Worm (Caenorhabditis elegans) whole organism, early embryonic: ENCODE results near the gene ZK662.2.

Experiments
- B0310.2 ChIP-seq: sonication (generic microtip); optimal IDR thresholded peaks from 2 replicates; lab custom pipeline; 2016; ENCODE audit warnings: mild to moderate bottlenecking, missing genetic modification characterization, missing compliant biosample characterization
- F13C5.2 ChIP-seq: sonication (generic microtip); optimal IDR thresholded peaks from 2 replicates; lab custom pipeline; 2017; ENCODE audit warnings: mild to moderate bottlenecking, missing genetic modification characterization, inconsistent platforms, missing compliant biosample characterization
- aly-1 ChIP-seq: sonication (generic microtip); optimal IDR thresholded peaks from 2 replicates; lab custom pipeline; 2016; ENCODE audit warnings: missing genetic modification characterization, missing compliant biosample characterization
- ama-1 ChIP-seq: fragments of 150-350 bp; optimal IDR thresholded peaks from 2 replicates; lab custom pipeline; 2014
- ceh-13 ChIP-seq: fragments of 200-800 bp; sonication (Bioruptor generic); optimal IDR thresholded peaks from 2 replicates; lab custom pipeline; 2018; ENCODE audit warnings: mild to moderate bottlenecking, missing genetic modification characterization, missing compliant biosample characterization
- ceh-36 ChIP-seq: sonication (generic microtip); optimal IDR thresholded peaks from 2 replicates; lab custom pipeline; 2016; ENCODE audit warnings: missing genetic modification characterization, inconsistent platforms, missing compliant biosample characterization
- ets-7 ChIP-seq: sonication (generic microtip); optimal IDR thresholded peaks from 2 replicates; lab custom pipeline; 2016; ENCODE audit warnings: missing genotype, missing genetic modification characterization, missing compliant biosample characterization
- flt-1 ChIP-seq: fragments of 200-800 bp; sonication (Bioruptor generic); IDR thresholded peaks from 2 replicates; pipeline ENCODE4 v1.3.6; 2022; ENCODE audit warnings: missing genetic modification characterization, missing compliant biosample characterization
- hmbx-1 ChIP-seq: sonication (generic microtip); optimal IDR thresholded peaks from 2 replicates; lab custom pipeline; 2016; ENCODE audit warnings: mild to moderate bottlenecking, missing genetic modification characterization, missing compliant biosample characterization
- hmg-4 ChIP-seq: fragments of 200-800 bp; sonication (Bioruptor generic); optimal IDR thresholded peaks from 2 replicates; lab custom pipeline; 2018; ENCODE audit warnings: mild to moderate bottlenecking, missing genetic modification characterization, missing compliant biosample characterization
- hnd-1 ChIP-seq: sonication (generic microtip); optimal IDR thresholded peaks from 2 replicates; lab custom pipeline; 2016; ENCODE audit warnings: missing genetic modification characterization, missing compliant biosample characterization
- pes-1 ChIP-seq: fragments of 200-800 bp; sonication (Bioruptor generic); IDR thresholded peaks from 2 replicates; pipeline ENCODE4 v1.3.6; 2022; ENCODE audit warnings: missing genetic modification reagents, missing genetic modification characterization, missing compliant biosample characterization
- scrt-1 ChIP-seq: fragments of 200-800 bp; sonication (Bioruptor generic); IDR thresholded peaks from 2 replicates; pipeline ENCODE4 v1.3.6; 2022; ENCODE audit warnings: missing genetic modification characterization, missing compliant biosample characterization
- sea-1 ChIP-seq: fragments of 200-800 bp; sonication (Bioruptor generic); conservative IDR thresholded peaks from 2 replicates; pipeline ENCODE4 v1.3.6; 2022; ENCODE audit warnings: missing genetic modification characterization, missing compliant biosample characterization
- tbx-11 ChIP-seq: fragments of 200-800 bp; sonication (Bioruptor generic); IDR thresholded peaks from 2 replicates; pipeline ENCODE4 v1.3.6; 2022; ENCODE audit warnings: missing genetic modification characterization, missing compliant biosample characterization
- tbx-37 ChIP-seq: fragments of 200-800 bp; sonication (Bioruptor generic); conservative IDR thresholded peaks from 2 replicates; pipeline ENCODE4 v1.3.6; 2022; ENCODE audit warnings: missing genetic modification reagents, missing genetic modification characterization, missing compliant biosample characterization
- tra-4 ChIP-seq: sonication (generic microtip); optimal IDR thresholded peaks from 2 replicates; lab custom pipeline; 2017; ENCODE audit warnings: missing genetic modification characterization, missing compliant biosample characterization

The ZK662.2 gene

DNA sequence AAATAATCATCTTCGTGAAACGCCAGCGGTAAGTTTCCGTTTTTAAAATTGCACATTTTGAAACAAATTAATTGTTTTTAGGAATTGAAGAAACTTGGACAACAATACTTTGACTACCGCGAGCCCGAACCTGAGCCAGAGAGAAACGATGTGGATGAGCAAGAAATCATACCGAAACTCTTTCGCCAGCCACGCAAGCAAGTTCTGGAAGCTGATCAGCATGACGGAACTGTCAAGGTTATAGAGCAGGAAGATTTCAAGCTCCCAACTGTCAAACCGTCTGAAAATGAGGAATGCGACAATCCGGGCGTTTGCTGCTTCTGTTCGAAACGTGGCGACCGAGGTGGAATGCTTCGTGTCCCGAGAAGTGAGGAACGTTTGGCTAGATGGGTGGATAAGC is 33.8 kb downstream of the ZK662.2 start:
- no peak for TF ChIP-seq ceh-36 (tag; lab: Kevin White, UChicago)
- TF ChIP-seq tbx-11 (GFP tag; lab: Robert Waterston, UW), result no peak

DNA sequence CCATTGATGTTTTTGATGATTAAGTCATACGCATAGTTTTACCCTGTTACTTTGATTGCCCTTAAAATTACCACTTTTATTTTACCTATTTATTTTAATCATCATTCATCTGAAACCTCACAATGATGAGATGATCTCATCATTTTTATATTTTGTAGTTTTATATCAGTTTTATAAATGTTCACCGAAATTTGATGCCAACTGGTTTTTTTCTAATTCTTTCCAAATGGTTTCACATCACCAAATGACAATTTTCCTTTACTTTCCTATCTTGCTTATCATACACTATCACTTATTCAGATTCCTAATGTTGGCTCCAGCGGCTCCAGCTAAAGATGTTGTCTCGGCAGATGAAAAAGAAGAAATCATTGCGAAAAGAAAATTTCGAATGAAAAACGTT is 35.2 kb downstream of the ZK662.2 start, which contains the start of gene lin-15A:
Gene lin-15A (plus strand): TSS at position 301 of the 400 bp plus-strand sequence.
- TF ChIP-seq tbx-11 (GFP tag; lab: Robert Waterston, UW), result no peak
- no peak for TF ChIP-seq hmbx-1 (tag; lab: Kevin White, UChicago)
- TF ChIP-seq F13C5.2, result no peak
- TF ChIP-seq tbx-37 (GFP tag; lab: Robert Waterston, UW), result no peak
- TF ChIP-seq ets-7, result no peak
- TF ChIP-seq sea-1 (GFP tag; lab: Robert Waterston, UW), result no peak
- no peak for TF ChIP-seq hmg-4 (GFP tag; lab: Kevin White, UChicago)

ce11 chrX:15736419-15736818 is 39.9 kb downstream of the ZK662.2 start:
- TF ChIP-seq F13C5.2 (peak; percentile 66), scrt-1 (no peak), tbx-37 (GFP tag; lab: Robert Waterston, UW) (no peak), ceh-36 (tag; lab: Kevin White, UChicago) (no peak)

DNA sequence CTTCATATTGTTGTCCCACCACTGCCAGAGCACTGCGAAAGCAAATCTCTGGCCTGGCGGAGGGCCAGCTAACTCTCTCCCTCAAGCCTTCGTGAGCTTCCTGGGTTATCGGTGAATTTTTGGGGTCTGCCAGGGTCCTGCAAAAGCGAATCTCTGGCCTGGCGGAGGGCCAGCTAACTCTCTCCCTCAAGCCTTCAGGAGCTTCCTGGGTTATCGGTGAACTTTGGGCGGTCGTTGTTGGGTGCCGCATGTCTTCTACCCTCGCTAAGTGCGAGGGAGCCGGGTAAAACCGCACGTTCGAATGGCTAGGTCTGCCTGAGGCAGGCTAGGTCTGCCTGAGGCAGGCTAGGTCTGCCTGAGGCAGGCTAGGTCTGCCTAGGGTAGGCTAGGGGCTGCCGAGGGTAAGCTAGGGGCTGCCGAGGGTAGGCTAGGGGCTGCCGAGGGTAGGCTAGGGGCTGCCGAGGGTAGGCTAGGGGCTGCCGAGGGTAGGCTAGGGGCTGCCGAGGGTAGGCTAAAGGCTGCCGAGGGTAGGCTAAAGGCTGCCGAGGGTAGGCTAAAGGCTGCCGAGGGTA is 42.0 kb downstream of the ZK662.2 start:
- TF ChIP-seq sea-1 (GFP tag; lab: Robert Waterston, UW), result 0 out of 2 replicates have a peak, but pooled peaks have one; percentile 25

ce11 chrX:15740526-15740925 is 44.0 kb downstream of the ZK662.2 start, which contains the start of gene srg-64:
Gene srg-64 (minus strand): TSS chrX:15740626.
- TF ChIP-seq scrt-1, result no peak
- no peak for TF ChIP-seq sea-1 (GFP tag; lab: Robert Waterston, UW)
- no peak for TF ChIP-seq ceh-36 (tag; lab: Kevin White, UChicago)
- TF ChIP-seq tbx-37 (GFP tag; lab: Robert Waterston, UW), result no peak
- no peak for TF ChIP-seq F13C5.2
- TF ChIP-seq flt-1, result no peak
- no peak for TF ChIP-seq hmbx-1 (tag; lab: Kevin White, UChicago)
- TF ChIP-seq ceh-13 (GFP tag; lab: Kevin White, UChicago), result no peak
- no peak for TF ChIP-seq ama-1 (lab: Kevin White, UChicago)
- TF ChIP-seq pes-1, result no peak
- no peak for TF ChIP-seq aly-1 (tag; lab: Kevin White, UChicago)
- TF ChIP-seq ets-7, result no peak
- no peak for TF ChIP-seq hmg-4 (GFP tag; lab: Kevin White, UChicago)
- TF ChIP-seq tbx-11 (GFP tag; lab: Robert Waterston, UW), result no peak
- TF ChIP-seq B0310.2 (tag; lab: Kevin White, UChicago), result no peak
- TF ChIP-seq hnd-1 (tag; lab: Kevin White, UChicago), result no peak
- no peak for TF ChIP-seq tra-4 (tag; lab: Kevin White, UChicago)

- TF ChIP-seq sea-1 (GFP tag; lab: Robert Waterston, UW) (peak; percentile 96), tbx-37 (GFP tag; lab: Robert Waterston, UW) (peak; percentile 91), hmg-4 (GFP tag; lab: Kevin White, UChicago) (peak; percentile 95), aly-1 (tag; lab: Kevin White, UChicago) (peak; percentile 89), hmbx-1 (tag; lab: Kevin White, UChicago) (peak; percentile 59), ceh-13 (GFP tag; lab: Kevin White, UChicago) (peak; percentile 81), flt-1 (peak; percentile 92), scrt-1 (peak; percentile 96), ets-7 (peak; percentile 63), B0310.2 (tag; lab: Kevin White, UChicago) (peak; percentile 87), hnd-1 (tag; lab: Kevin White, UChicago) (peak; percentile 78), tbx-11 (GFP tag; lab: Robert Waterston, UW) (peak; percentile 95), ceh-36 (tag; lab: Kevin White, UChicago) (peak; percentile 87), tra-4 (tag; lab: Kevin White, UChicago) (no peak), ama-1 (lab: Kevin White, UChicago) (no peak), F13C5.2 (peak; percentile 93), pes-1 (peak; percentile 96)
These were observed 45.4 kb downstream of the ZK662.2 start for ce11 chrX:15741852-15742251.

DNA sequence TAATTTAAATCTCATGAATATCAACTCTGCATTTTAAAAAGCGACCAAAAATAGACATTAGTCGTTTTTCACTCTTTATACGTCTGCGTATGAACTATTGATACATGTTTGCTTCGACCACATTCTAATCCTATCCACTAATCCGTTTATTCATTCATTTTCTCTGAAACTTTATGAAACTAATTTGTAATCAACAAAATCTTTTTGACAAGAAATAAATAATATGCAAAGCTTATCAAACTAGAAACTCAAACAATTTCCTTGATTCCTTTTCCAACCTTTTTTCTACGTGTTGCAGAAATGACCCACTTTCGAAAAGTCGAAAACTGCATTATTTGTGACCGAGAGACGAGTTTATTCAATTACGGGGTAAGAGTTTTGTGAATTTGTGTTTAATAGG is 45.8 kb downstream of the ZK662.2 start, which contains the start of gene nhr-255:
Gene nhr-255 (plus strand): TSS at position 301 of the 400 bp plus-strand sequence.
- TF ChIP-seq F13C5.2 (no peak), sea-1 (GFP tag; lab: Robert Waterston, UW) (no peak), tbx-37 (GFP tag; lab: Robert Waterston, UW) (no peak), ets-7 (no peak), pes-1 (no peak), ceh-13 (GFP tag; lab: Kevin White, UChicago) (no peak), tra-4 (tag; lab: Kevin White, UChicago) (no peak), hmbx-1 (tag; lab: Kevin White, UChicago) (no peak), flt-1 (no peak), ceh-36 (tag; lab: Kevin White, UChicago) (no peak), ama-1 (lab: Kevin White, UChicago) (no peak), hmg-4 (GFP tag; lab: Kevin White, UChicago) (no peak)

DNA sequence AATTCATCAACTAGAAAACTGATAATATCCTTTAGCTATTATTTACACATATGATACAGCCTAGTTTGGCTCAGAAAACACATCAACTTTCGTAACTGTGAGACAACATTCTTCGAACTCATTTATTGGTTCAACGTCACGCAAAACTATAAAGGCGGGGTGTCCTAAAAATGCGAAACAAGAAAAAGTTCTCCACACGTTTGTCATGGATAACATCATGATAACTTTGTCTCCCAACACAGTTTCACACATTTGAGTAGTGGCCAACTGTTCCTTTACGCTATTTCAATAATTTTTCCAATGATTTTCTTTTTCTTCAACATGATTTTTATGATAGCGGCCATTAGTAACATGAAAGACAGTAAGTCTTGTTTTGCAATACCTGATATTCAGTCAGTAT is 50.2 kb downstream of the ZK662.2 start, which contains the start of gene srxa-9:
Gene srxa-9 (plus strand): TSS at position 301 of the 400 bp plus-strand sequence.
- no peak for TF ChIP-seq scrt-1
- TF ChIP-seq tbx-37 (GFP tag; lab: Robert Waterston, UW), result no peak
